Worm (Caenorhabditis elegans) whole organism, mixed stage, embryonic: ENCODE data around the gene gtap-1.

Experiments
- M03D4.4 ChIP-seq: sonication (generic microtip); optimal IDR thresholded peaks from 2 replicates; lab custom pipeline; 2017; ENCODE audit warnings: mild to moderate bottlenecking, missing genetic modification characterization, missing compliant biosample characterization
- bed-3 ChIP-seq: fragments of 200-800 bp; sonication (Bioruptor generic); optimal IDR thresholded peaks from 3 replicates; lab custom pipeline; 2018; ENCODE audit warnings: mild to moderate bottlenecking, missing genetic modification characterization, moderate library complexity, missing compliant biosample characterization
- blmp-1 ChIP-seq: fragments of 150-350 bp; optimal IDR thresholded peaks from 2 replicates; lab custom pipeline; 2014; ENCODE audit warnings: missing biosample characterization, missing genetic modification characterization
- ceh-39 ChIP-seq: fragments of 150-350 bp; optimal IDR thresholded peaks from 2 replicates; lab custom pipeline; 2014; ENCODE audit warnings: missing biosample characterization, missing genetic modification characterization
- ceh-43 ChIP-seq: fragments of 200-800 bp; sonication (Bioruptor generic); optimal IDR thresholded peaks from 2 replicates; lab custom pipeline; 2018; ENCODE audit warnings: mild to moderate bottlenecking, missing genetic modification characterization, moderate library complexity, missing compliant biosample characterization
- ceh-83 ChIP-seq: fragments of 200-800 bp; sonication (Bioruptor generic); optimal IDR thresholded peaks from 2 replicates; lab custom pipeline; 2018; ENCODE audit warnings: mild to moderate bottlenecking, missing genetic modification characterization, missing compliant biosample characterization
- ces-1 ChIP-seq: fragments of 150-350 bp; optimal IDR thresholded peaks from 2 replicates; lab custom pipeline; 2014; ENCODE audit warnings: missing biosample characterization, missing genetic modification reagents, missing genetic modification characterization
- cnd-1 ChIP-seq: fragments of 200-800 bp; sonication (Bioruptor generic); optimal IDR thresholded peaks from 2 replicates; lab custom pipeline; 2018; ENCODE audit warnings: mild to moderate bottlenecking, missing genetic modification characterization, missing compliant biosample characterization
- drap-1 ChIP-seq: fragments of 200-800 bp; sonication (Bioruptor generic); optimal IDR thresholded peaks from 3 replicates; lab custom pipeline; 2018; ENCODE audit warnings: mild to moderate bottlenecking, missing genetic modification characterization, missing compliant biosample characterization
- elt-1 ChIP-seq: sonication (generic microtip); optimal IDR thresholded peaks from 2 replicates; lab custom pipeline; 2017; ENCODE audit warnings: missing genetic modification characterization, mild to moderate bottlenecking, missing compliant biosample characterization, antibody characterized with exemption, moderate library complexity, borderline replicate concordance; ENCODE audit not compliant: insufficient read depth
- elt-3 ChIP-seq: fragments of 150-350 bp; optimal IDR thresholded peaks from 2 replicates; lab custom pipeline; 2014; ENCODE audit warnings: missing biosample characterization, missing genetic modification characterization
- flh-1 ChIP-seq: fragments of 200-800 bp; sonication (Bioruptor generic); optimal IDR thresholded peaks from 2 replicates; lab custom pipeline; 2018; ENCODE audit warnings: mild to moderate bottlenecking, missing genetic modification characterization, moderate library complexity, missing compliant biosample characterization
- ham-2 ChIP-seq: fragments of 200-800 bp; sonication (Bioruptor generic); optimal IDR thresholded peaks from 2 replicates; lab custom pipeline; 2018; ENCODE audit warnings: mild to moderate bottlenecking, missing genetic modification characterization, missing compliant biosample characterization
- hlh-1 ChIP-seq: fragments of 150-350 bp; optimal IDR thresholded peaks from 2 replicates; lab custom pipeline; 2014; ENCODE audit warnings: missing biosample characterization, missing genetic modification reagents, missing genetic modification characterization
- lin-13 ChIP-seq: fragments of 150-350 bp; optimal IDR thresholded peaks from 2 replicates; lab custom pipeline; 2014; ENCODE audit warnings: missing biosample characterization, missing genetic modification characterization
- lin-32 ChIP-seq: fragments of 200-800 bp; sonication (Bioruptor generic); optimal IDR thresholded peaks from 2 replicates; lab custom pipeline; 2018; ENCODE audit warnings: mild to moderate bottlenecking, missing genetic modification characterization, missing compliant biosample characterization
- lsy-2 ChIP-seq: fragments of 150-350 bp; optimal IDR thresholded peaks from 2 replicates; lab custom pipeline; 2014; ENCODE audit warnings: missing biosample characterization, missing genetic modification characterization
- mab-5 ChIP-seq: fragments of 150-350 bp; optimal IDR thresholded peaks from 2 replicates; lab custom pipeline; 2014; ENCODE audit warnings: missing biosample characterization, missing genetic modification characterization
- mep-1 ChIP-seq: fragments of 150-350 bp; optimal IDR thresholded peaks from 2 replicates; lab custom pipeline; 2017; ENCODE audit warnings: missing biosample characterization, missing genetic modification reagents, missing genetic modification characterization, inconsistent platforms
- mls-2 ChIP-seq: sonication (generic microtip); optimal IDR thresholded peaks from 2 replicates; lab custom pipeline; 2016; ENCODE audit warnings: mild to moderate bottlenecking, missing genetic modification characterization, moderate library complexity, missing compliant biosample characterization
- nhr-12 ChIP-seq: fragments of 150-350 bp; optimal IDR thresholded peaks from 2 replicates; lab custom pipeline; 2014; ENCODE audit warnings: missing biosample characterization, missing genetic modification characterization
- nhr-2 ChIP-seq: fragments of 150-350 bp; optimal IDR thresholded peaks from 2 replicates; lab custom pipeline; 2014; ENCODE audit warnings: missing biosample characterization, missing genetic modification characterization
- nhr-237 ChIP-seq: fragments of 150-350 bp; optimal IDR thresholded peaks from 2 replicates; lab custom pipeline; 2014; ENCODE audit warnings: missing biosample characterization, missing genetic modification characterization
- nhr-28 ChIP-seq: fragments of 150-350 bp; optimal IDR thresholded peaks from 2 replicates; lab custom pipeline; 2014; ENCODE audit warnings: missing biosample characterization, missing genetic modification characterization
- nhr-76 ChIP-seq: sonication (generic microtip); optimal IDR thresholded peaks from 2 replicates; lab custom pipeline; 2017; ENCODE audit warnings: missing biosample characterization, missing genetic modification characterization
- pha-4 ChIP-seq: fragments of 150-350 bp; optimal IDR thresholded peaks from 2 replicates; lab custom pipeline; 2018; ENCODE audit warnings: missing biosample characterization, missing genetic modification reagents, missing genetic modification characterization
- sem-2 ChIP-seq: fragments of 200-800 bp; sonication (Bioruptor generic); optimal IDR thresholded peaks from 2 replicates; lab custom pipeline; 2018; ENCODE audit warnings: mild to moderate bottlenecking, missing genetic modification characterization, missing compliant biosample characterization
- snpc-4 ChIP-seq: fragments of 150-350 bp; optimal IDR thresholded peaks from 2 replicates; lab custom pipeline; 2014; ENCODE audit warnings: missing biosample characterization, missing genetic modification characterization
- sptf-1 ChIP-seq: sonication (generic microtip); optimal IDR thresholded peaks from 2 replicates; lab custom pipeline; 2017; ENCODE audit warnings: mild to moderate bottlenecking, missing genetic modification characterization, moderate library complexity, missing compliant biosample characterization
- tbx-8 ChIP-seq: fragments of 200-800 bp; sonication (Bioruptor generic); optimal IDR thresholded peaks from 2 replicates; lab custom pipeline; 2018; ENCODE audit warnings: mild to moderate bottlenecking, missing genetic modification characterization, moderate library complexity, missing compliant biosample characterization
- unc-120 ChIP-seq: sonication (generic microtip); optimal IDR thresholded peaks from 2 replicates; lab custom pipeline; 2017; ENCODE audit warnings: missing genetic modification characterization, missing compliant biosample characterization; ENCODE audit not compliant: poor library complexity, severe bottlenecking
- unc-39 ChIP-seq: fragments of 150-350 bp; optimal IDR thresholded peaks from 2 replicates; lab custom pipeline; 2014; ENCODE audit warnings: missing biosample characterization, missing genetic modification characterization
- unc-62 ChIP-seq: fragments of 150-350 bp; optimal IDR thresholded peaks from 2 replicates; lab custom pipeline; 2014; ENCODE audit warnings: missing biosample characterization, missing genetic modification reagents, missing genetic modification characterization
- zip-8 ChIP-seq: fragments of 150-350 bp; optimal IDR thresholded peaks from 2 replicates; lab custom pipeline; 2014; ENCODE audit warnings: missing biosample characterization, missing genetic modification characterization
- ztf-11 ChIP-seq: fragments of 150-350 bp; optimal IDR thresholded peaks from 2 replicates; lab custom pipeline; 2014; ENCODE audit warnings: missing biosample characterization, missing genetic modification characterization

gtap-1 gene

DNA sequence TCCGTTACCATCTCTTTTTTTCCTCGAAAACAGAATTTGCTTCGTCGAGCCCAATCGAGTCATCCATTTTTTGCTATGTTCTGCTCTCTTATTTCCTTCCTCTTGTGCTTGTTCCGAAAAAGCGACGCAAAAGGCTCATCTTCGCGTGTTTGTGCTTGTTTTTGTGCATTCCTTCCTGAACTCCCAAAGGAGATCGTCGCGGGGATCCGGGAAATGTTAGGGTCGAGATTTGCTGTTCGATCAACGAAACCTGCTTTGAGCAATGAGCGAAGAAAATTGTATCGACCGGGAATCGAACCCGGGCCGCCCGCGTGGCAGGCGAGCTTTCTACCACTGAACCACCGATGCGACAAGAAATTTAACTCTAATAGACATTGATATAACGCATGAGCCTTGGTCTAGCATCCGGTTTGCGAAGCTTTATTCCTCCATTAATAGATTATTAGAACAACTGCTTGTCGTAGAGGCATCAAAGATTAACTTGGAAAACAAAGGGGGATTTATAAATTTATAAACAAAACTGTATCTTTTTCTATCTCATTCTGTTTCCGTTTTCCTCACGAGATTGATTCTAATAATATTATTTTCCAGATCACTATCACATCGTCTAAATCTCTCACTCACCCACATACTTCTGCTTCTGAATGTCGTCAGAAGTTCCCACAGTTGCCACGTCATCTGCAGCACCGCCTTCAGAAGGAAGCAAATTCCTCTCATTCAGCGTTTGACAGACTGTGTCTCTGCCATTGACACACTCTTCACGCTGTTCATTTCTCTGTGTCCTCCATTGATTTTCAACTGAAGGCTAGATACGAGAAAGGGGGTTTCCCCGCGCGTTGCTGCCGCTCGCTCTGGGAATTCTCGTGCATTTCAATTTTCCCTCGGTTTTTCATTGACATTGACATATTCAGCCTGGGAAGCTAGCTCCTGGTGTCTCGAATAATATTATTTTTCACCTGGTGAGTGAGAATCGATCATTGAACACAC, 50.8 kb downstream of the gtap-1 start, which contains the start of gene K05F1.6:
Gene K05F1.6, plus strand, starts transcription at position 586 of the 987 bp plus-strand sequence.
- TF ChIP-seq elt-3 (tag; lab: Kevin White, UChicago) = no peak
- TF ChIP-seq ceh-43 = peak; percentile 10
- peak; percentile 36 for TF ChIP-seq tbx-8 (GFP tag; lab: Kevin White, UChicago)
- TF ChIP-seq nhr-28 = no peak
- TF ChIP-seq lin-32 (GFP tag; lab: Kevin White, UChicago) = peak; percentile 45
- peak; percentile 89 for TF ChIP-seq unc-120
- TF ChIP-seq mls-2 (tag; lab: Kevin White, UChicago) = peak; percentile 72
- no peak for TF ChIP-seq ztf-11 (tag; lab: Kevin White, UChicago)
- peak; percentile 70 for TF ChIP-seq M03D4.4 (tag; lab: Kevin White, UChicago)
- TF ChIP-seq snpc-4 (tag; lab: Kevin White, UChicago) = no peak
- no peak for TF ChIP-seq unc-39 (tag; lab: Kevin White, UChicago)
- TF ChIP-seq ceh-39 = no peak
- peak; percentile 69 for TF ChIP-seq drap-1 (GFP tag; lab: Kevin White, UChicago)
- TF ChIP-seq nhr-237 = no peak
- peak; percentile 16 for TF ChIP-seq pha-4 (tag; lab: Kevin White, UChicago)
- TF ChIP-seq zip-8 (tag; lab: Kevin White, UChicago) = no peak
- peak; percentile 10 for TF ChIP-seq hlh-1 (tag; lab: Kevin White, UChicago)
- TF ChIP-seq bed-3 = peak; percentile 44
- TF ChIP-seq mab-5 (tag; lab: Kevin White, UChicago) = no peak
- TF ChIP-seq mep-1 = no peak
- no peak for TF ChIP-seq nhr-76 (tag; lab: Kevin White, UChicago)
- peak; percentile 81 for TF ChIP-seq sptf-1 (tag; lab: Kevin White, UChicago)
- TF ChIP-seq blmp-1 (tag; lab: Kevin White, UChicago) = no peak
- peak; percentile 65 for TF ChIP-seq sem-2 (GFP tag; lab: Kevin White, UChicago)
- no peak for TF ChIP-seq nhr-12 (tag; lab: Kevin White, UChicago)
- TF ChIP-seq nhr-2 (tag; lab: Kevin White, UChicago) = no peak
- no peak for TF ChIP-seq elt-1
- TF ChIP-seq ham-2 (GFP tag; lab: Kevin White, UChicago) = peak; percentile 76
- TF ChIP-seq unc-62 (GFP tag; lab: Kevin White, UChicago) = no peak
- TF ChIP-seq lsy-2 (tag; lab: Kevin White, UChicago) = no peak
- TF ChIP-seq ceh-83 (GFP tag; lab: Kevin White, UChicago) = peak; percentile 78
- TF ChIP-seq lin-13 = peak; percentile 12
- peak; percentile 64 for TF ChIP-seq cnd-1 (tag; lab: Kevin White, UChicago)
- TF ChIP-seq flh-1 = peak; percentile 52
- TF ChIP-seq ces-1 (GFP tag; lab: Kevin White, UChicago) = no peak

- TF ChIP-seq ces-1 (GFP tag; lab: Kevin White, UChicago) (peak; percentile 44), ham-2 (GFP tag; lab: Kevin White, UChicago) (no peak), mls-2 (tag; lab: Kevin White, UChicago) (no peak), sptf-1 (tag; lab: Kevin White, UChicago) (no peak), unc-120 (peak; percentile 42), ceh-83 (GFP tag; lab: Kevin White, UChicago) (no peak), nhr-237 (no peak), hlh-1 (tag; lab: Kevin White, UChicago) (peak; percentile 18), nhr-28 (no peak)
- TF ChIP-seq, all 35 proteins: peak for 3
Observed at ce11 chrII:5779866-5780265, 53.2 kb downstream of the gtap-1 start.
